Worm (Caenorhabditis elegans) whole organism, L3 larva: Measurements from ENCODE around the gene fbxa-142.

Experiments
- fkh-10 ChIP-seq: sonication (generic microtip); optimal IDR thresholded peaks from 2 replicates; lab custom pipeline; 2017; ENCODE audit warnings: missing biosample characterization, missing genetic modification reagents, missing genetic modification characterization
- snpc-4 ChIP-seq: fragments of 150-350 bp; optimal IDR thresholded peaks from 2 replicates; lab custom pipeline; 2014; ENCODE audit warnings: missing biosample characterization, missing genetic modification characterization
- zag-1 ChIP-seq: fragments of 150-350 bp; optimal IDR thresholded peaks from 2 replicates; lab custom pipeline; 2014; ENCODE audit warnings: missing biosample characterization, missing genetic modification characterization

ce11 chrV:16162124-16162735 lies 31.1 kb upstream of the fbxa-142 start, which contains the start of the genes str-109 and F10A3.11:
- TF ChIP-seq zag-1 (tag; lab: Kevin White, UChicago) (no peak), fkh-10 (no peak), snpc-4 (no peak)
